Worm (Caenorhabditis elegans) whole organism, L1 larva: ENCODE data around the gene Y57G11C.40.

Experiments
- efl-1 ChIP-seq, 4 experiments: fragments of 150-350 bp; optimal IDR thresholded peaks in 3 of 4; peaks in 1 of 4; 1 replicate in 1 of 4; 2 replicates in 3 of 4; lab custom pipeline; 2014; ENCODE audit warnings: missing biosample characterization in 2 of 4, missing genetic modification characterization in 2 of 4, missing genetic modification reagents in 2 of 4
- lin-15B ChIP-seq: fragments of 150-350 bp; sonication (generic microtip); optimal IDR thresholded peaks from 3 replicates; lab custom pipeline; 2014; ENCODE audit warnings: missing biosample characterization, missing genetic modification characterization
- mdl-1 ChIP-seq, 2 experiments: fragments of 150-350 bp; optimal IDR thresholded peaks; 2 replicates each; lab custom pipeline; 2014 to 2017; ENCODE audit warnings: missing biosample characterization in 2 of 2, missing genetic modification characterization in 2 of 2, inconsistent platforms in 1 of 2
- snpc-4 ChIP-seq: fragments of 150-350 bp; optimal IDR thresholded peaks from 2 replicates; lab custom pipeline; 2014; ENCODE audit warnings: missing biosample characterization, missing genetic modification characterization

- TF ChIP-seq lin-15B (tag; lab: Kevin White, UChicago) (no peak), efl-1 (optimal IDR thresholded peaks at IDR 0.05; lab: Kevin White, UChicago) (no peak), efl-1 (GFP tag; optimal IDR thresholded peaks at IDR 0.05 in 1 of 2; lab: Kevin White, UChicago) (no peak), snpc-4 (tag; lab: Kevin White, UChicago) (no peak), mdl-1 (tag; optimal IDR thresholded peaks at IDR 0.05; lab: Kevin White, UChicago) (no peak)
These were observed 16.3 kb downstream of the Y57G11C.40 start for ce11 chrIV:14687716-14688115.
